Fruit fly (Drosophila melanogaster) whole organism: ENCODE results near the gene teq.

Experiments used
- CG8478 ChIP-seq: fragments of >200 bp; optimal IDR thresholded peaks from 2 replicates; lab custom pipeline; 2018; ENCODE audit warnings: inconsistent platforms
- Dll ChIP-seq: fragments of >200 bp; optimal IDR thresholded peaks from 2 replicates; lab custom pipeline; 2017
- EcR ChIP-seq, 2 experiments: fragments of >200 bp; optimal IDR thresholded peaks; 2 replicates each; lab custom pipeline; 2017; ENCODE audit warnings: missing biosample characterization in 2 of 2, missing genetic modification characterization in 2 of 2, missing genetic modification reagents in 2 of 2
- pan ChIP-seq: fragments of >200 bp; optimal IDR thresholded peaks from 2 replicates; lab custom pipeline; 2017
- psq ChIP-seq: fragments of >200 bp; optimal IDR thresholded peaks from 2 replicates; lab custom pipeline; 2017
- usp ChIP-seq: fragments of >200 bp; optimal IDR thresholded peaks from 2 replicates; lab custom pipeline; 2017; ENCODE audit warnings: missing biosample characterization, missing genetic modification characterization, mixed read lengths

teq gene

dm6 chr3L:9134349-9134748, 59.9 kb downstream of the teq start, which contains the start of the genes bol and Dhpr:
Gene bol (minus strand): TSS chr3L:9134405.
Gene Dhpr (plus strand): TSS chr3L:9134560.
- TF ChIP-seq Dll (lab: Kevin White, UChicago) (no peak), EcR (GFP tag; optimal IDR thresholded peaks at IDR 0.05; lab: Kevin White, UChicago) (no peak), usp (GFP tag; lab: Kevin White, UChicago) (no peak), CG8478 (lab: Kevin White, UChicago) (no peak), pan (lab: Kevin White, UChicago) (no peak), psq (no peak)

- TF ChIP-seq psq, result no peak
- no peak for TF ChIP-seq usp (GFP tag; lab: Kevin White, UChicago)
- no peak for TF ChIP-seq CG8478 (lab: Kevin White, UChicago)
- TF ChIP-seq EcR (GFP tag; optimal IDR thresholded peaks at IDR 0.05; lab: Kevin White, UChicago), result no peak
- TF ChIP-seq pan (lab: Kevin White, UChicago), result no peak
- no peak for TF ChIP-seq Dll (lab: Kevin White, UChicago)
Observed at dm6 chr3L:9135792-9136191, 61.3 kb downstream of the teq start.

- no peak for TF ChIP-seq EcR (GFP tag; optimal IDR thresholded peaks at IDR 0.05; lab: Kevin White, UChicago)
- no peak for TF ChIP-seq CG8478 (lab: Kevin White, UChicago)
- no peak for TF ChIP-seq pan (lab: Kevin White, UChicago)
- TF ChIP-seq usp (GFP tag; lab: Kevin White, UChicago), result no peak
- no peak for TF ChIP-seq Dll (lab: Kevin White, UChicago)
- no peak for TF ChIP-seq psq
Observed at dm6 chr3L:9136976-9137954, 62.8 kb downstream of the teq start, which contains the start of the genes Use1 and nwk. Gene Use1 (minus strand): TSS chr3L:9137181. Gene nwk (plus strand): TSS chr3L:9137860.

dm6 chr3L:9139553-9139952, 65.1 kb downstream of the teq start:
- no peak for TF ChIP-seq psq
- TF ChIP-seq CG8478 (lab: Kevin White, UChicago), result no peak
- no peak for TF ChIP-seq Dll (lab: Kevin White, UChicago)
- TF ChIP-seq EcR (GFP tag; optimal IDR thresholded peaks at IDR 0.05; lab: Kevin White, UChicago), result no peak
- TF ChIP-seq pan (lab: Kevin White, UChicago), result no peak
- TF ChIP-seq usp (GFP tag; lab: Kevin White, UChicago), result no peak
